Worm (Caenorhabditis elegans) whole organism, L1 larva: Measurements from ENCODE around the gene T07A5.7.

ENCODE experiments used
- C04F5.9 ChIP-seq: sonication (generic microtip); optimal IDR thresholded peaks from 2 replicates; lab custom pipeline; 2016; ENCODE audit warnings: missing genetic modification characterization, missing compliant biosample characterization
- C16A3.4 ChIP-seq: fragments of 150-350 bp; optimal IDR thresholded peaks from 2 replicates; lab custom pipeline; 2014; ENCODE audit warnings: missing biosample characterization, missing genetic modification characterization
- Y116A8C.19 ChIP-seq: sonication (generic microtip); optimal IDR thresholded peaks from 2 replicates; lab custom pipeline; 2016; ENCODE audit warnings: missing compliant biosample characterization, missing genetic modification characterization, borderline replicate concordance
- ama-1 ChIP-seq: fragments of 150-350 bp; optimal IDR thresholded peaks from 2 replicates; lab custom pipeline; 2014
- blmp-1 ChIP-seq: fragments of 150-350 bp; optimal IDR thresholded peaks from 2 replicates; lab custom pipeline; 2014; ENCODE audit warnings: missing biosample characterization, missing genetic modification characterization
- ceh-63 ChIP-seq: fragments of 200-800 bp; sonication (Bioruptor generic); optimal IDR thresholded peaks from 2 replicates; lab custom pipeline; 2018; ENCODE audit warnings: mild to moderate bottlenecking, missing genetic modification characterization, missing compliant biosample characterization
- ceh-8 ChIP-seq: fragments of 200-800 bp; sonication (Bioruptor generic); optimal IDR thresholded peaks from 2 replicates; lab custom pipeline; 2018; ENCODE audit warnings: mild to moderate bottlenecking, missing genetic modification characterization, moderate library complexity, missing compliant biosample characterization
- ceh-88 ChIP-seq: fragments of 200-800 bp; sonication (Bioruptor generic); IDR thresholded peaks from 2 replicates; pipeline ENCODE4 v1.3.6; 2022; ENCODE audit warnings: missing genetic modification characterization, missing compliant biosample characterization
- ceh-90 ChIP-seq: sonication (generic microtip); optimal IDR thresholded peaks from 2 replicates; lab custom pipeline; 2016; ENCODE audit warnings: missing genetic modification characterization, missing compliant biosample characterization
- dsc-1 ChIP-seq: sonication (generic microtip); optimal IDR thresholded peaks from 2 replicates; lab custom pipeline; 2016; ENCODE audit warnings: mild to moderate bottlenecking, missing genetic modification characterization, missing compliant biosample characterization
- efl-1 ChIP-seq, 4 experiments: fragments of 150-350 bp; optimal IDR thresholded peaks in 3 of 4; peaks in 1 of 4; 1 replicate in 1 of 4; 2 replicates in 3 of 4; lab custom pipeline; 2014; ENCODE audit warnings: missing biosample characterization in 2 of 4, missing genetic modification characterization in 2 of 4, missing genetic modification reagents in 2 of 4
- egl-27 ChIP-seq, 2 experiments: fragments of 150-350 bp in 1 of 2; sonication (generic microtip); optimal IDR thresholded peaks; 3 replicates each; lab custom pipeline; 2017 to 2018; ENCODE audit warnings: missing biosample characterization in 2 of 2, missing genetic modification characterization in 2 of 2, missing genetic modification reagents in 2 of 2
- elt-2 ChIP-seq: sonication (generic microtip); optimal IDR thresholded peaks from 2 replicates; lab custom pipeline; 2016; ENCODE audit warnings: missing genetic modification characterization, mild to moderate bottlenecking, inconsistent platforms, missing compliant biosample characterization, missing genetic modification reagents
- elt-3 ChIP-seq, 6 experiments: fragments of 150-350 bp in 1 of 6; sonication (generic microtip); optimal IDR thresholded peaks; 2 replicates each; lab custom pipeline; 2017 to 2018; ENCODE audit warnings: missing biosample characterization in 6 of 6, missing genetic modification characterization in 6 of 6, inconsistent platforms in 1 of 6
- ets-5 ChIP-seq: fragments of 200-800 bp; sonication (Bioruptor generic); IDR thresholded peaks from 2 replicates; pipeline ENCODE4 v1.3.6; 2022; ENCODE audit warnings: missing genetic modification characterization, missing compliant biosample characterization
- fkh-10 ChIP-seq: sonication (generic microtip); optimal IDR thresholded peaks from 2 replicates; lab custom pipeline; 2017; ENCODE audit warnings: missing biosample characterization, missing genetic modification reagents, missing genetic modification characterization
- grh-1 ChIP-seq: fragments of 200-800 bp; sonication (Bioruptor generic); IDR thresholded peaks from 2 replicates; pipeline ENCODE4 v1.3.6; 2022; ENCODE audit warnings: missing genetic modification reagents, missing genetic modification characterization, missing compliant biosample characterization
- hlh-17 ChIP-seq: fragments of 200-800 bp; sonication (Bioruptor generic); optimal IDR thresholded peaks from 2 replicates; lab custom pipeline; 2018; ENCODE audit warnings: missing genetic modification characterization, mild to moderate bottlenecking, missing compliant biosample characterization, moderate library complexity, borderline replicate concordance
- hpl-2 ChIP-seq: fragments of 150-350 bp; optimal IDR thresholded peaks from 2 replicates; lab custom pipeline; 2014; ENCODE audit warnings: missing biosample characterization, missing genetic modification reagents, missing genetic modification characterization
- isw-1 ChIP-seq: fragments of 200-800 bp; sonication (Bioruptor generic); IDR thresholded peaks from 2 replicates; pipeline ENCODE4 v1.3.6; 2022; ENCODE audit warnings: missing genetic modification characterization, missing compliant biosample characterization
- jun-1 ChIP-seq: fragments of 150-350 bp; optimal IDR thresholded peaks from 2 replicates; lab custom pipeline; 2014; ENCODE audit warnings: missing biosample characterization, missing genetic modification reagents, missing genetic modification characterization
- lin-13 ChIP-seq: fragments of 150-350 bp; optimal IDR thresholded peaks from 2 replicates; lab custom pipeline; 2014; ENCODE audit warnings: missing biosample characterization, missing genetic modification reagents, missing genetic modification characterization
- lin-14 ChIP-seq: fragments of 200-800 bp; sonication (Bioruptor generic); optimal IDR thresholded peaks from 2 replicates; lab custom pipeline; 2018; ENCODE audit warnings: mild to moderate bottlenecking, missing genetic modification characterization, moderate library complexity, missing compliant biosample characterization
- lin-39 ChIP-seq: fragments of 150-350 bp; optimal IDR thresholded peaks from 2 replicates; lab custom pipeline; 2014; ENCODE audit warnings: missing biosample characterization, missing genetic modification reagents, missing genetic modification characterization
- lir-3 ChIP-seq: sonication (generic microtip); optimal IDR thresholded peaks from 2 replicates; lab custom pipeline; 2016; ENCODE audit warnings: mild to moderate bottlenecking, missing genetic modification characterization, moderate library complexity, missing compliant biosample characterization; ENCODE audit not compliant: poor library complexity
- mdl-1 ChIP-seq, 2 experiments: fragments of 150-350 bp; optimal IDR thresholded peaks; 2 replicates each; lab custom pipeline; 2014 to 2017; ENCODE audit warnings: missing biosample characterization in 2 of 2, missing genetic modification characterization in 2 of 2, inconsistent platforms in 1 of 2
- mef-2 ChIP-seq: fragments of 150-350 bp; optimal IDR thresholded peaks from 2 replicates; lab custom pipeline; 2014; ENCODE audit warnings: missing biosample characterization, missing genetic modification characterization
- mep-1 ChIP-seq: fragments of 150-350 bp; optimal IDR thresholded peaks from 2 replicates; lab custom pipeline; 2014; ENCODE audit warnings: missing biosample characterization, missing genetic modification characterization
- nhr-11 ChIP-seq: fragments of 150-350 bp; optimal IDR thresholded peaks from 2 replicates; lab custom pipeline; 2014; ENCODE audit warnings: missing biosample characterization, missing genetic modification characterization
- nhr-19 ChIP-seq: fragments of 200-800 bp; sonication (Bioruptor generic); conservative IDR thresholded peaks from 2 replicates; pipeline ENCODE4 v1.3.6; 2022; ENCODE audit warnings: missing genetic modification characterization, missing compliant biosample characterization
- nhr-20 ChIP-seq: sonication (generic microtip); optimal IDR thresholded peaks from 2 replicates; lab custom pipeline; 2016; ENCODE audit warnings: mild to moderate bottlenecking, missing genetic modification characterization, missing compliant biosample characterization
- nhr-237 ChIP-seq: fragments of 150-350 bp; optimal IDR thresholded peaks from 2 replicates; lab custom pipeline; 2014; ENCODE audit warnings: missing biosample characterization, missing genetic modification characterization
- nhr-28 ChIP-seq: fragments of 150-350 bp; optimal IDR thresholded peaks from 2 replicates; lab custom pipeline; 2014; ENCODE audit warnings: missing biosample characterization, missing genetic modification characterization
- nhr-77 ChIP-seq: fragments of 150-350 bp; optimal IDR thresholded peaks from 2 replicates; lab custom pipeline; 2014; ENCODE audit warnings: missing biosample characterization, missing genetic modification characterization
- nhr-85 ChIP-seq: sonication (generic microtip); peaks from one replicate; lab custom pipeline; 2016; ENCODE audit warnings: missing genetic modification characterization, inconsistent platforms, missing compliant biosample characterization
- snpc-4 ChIP-seq: fragments of 150-350 bp; optimal IDR thresholded peaks from 2 replicates; lab custom pipeline; 2014; ENCODE audit warnings: missing biosample characterization, missing genetic modification characterization
- snu-23 ChIP-seq: sonication (generic microtip); optimal IDR thresholded peaks from 2 replicates; lab custom pipeline; 2016; ENCODE audit warnings: missing genetic modification characterization, missing compliant biosample characterization
- sox-4 ChIP-seq: sonication (generic microtip); optimal IDR thresholded peaks from 2 replicates; lab custom pipeline; 2016; ENCODE audit warnings: missing genetic modification characterization, missing compliant biosample characterization
- sup-37 ChIP-seq: fragments of 200-800 bp; sonication (Bioruptor generic); optimal IDR thresholded peaks from 2 replicates; lab custom pipeline; 2018; ENCODE audit warnings: mild to moderate bottlenecking, missing genetic modification characterization, missing compliant biosample characterization
- swsn-7 ChIP-seq: sonication (generic microtip); optimal IDR thresholded peaks from 2 replicates; lab custom pipeline; 2016; ENCODE audit warnings: missing genetic modification characterization, missing compliant biosample characterization
- tbx-2 ChIP-seq: sonication (generic microtip); optimal IDR thresholded peaks from 2 replicates; lab custom pipeline; 2016; ENCODE audit warnings: missing genetic modification characterization, missing compliant biosample characterization
- unc-130 ChIP-seq: fragments of 150-350 bp; optimal IDR thresholded peaks from 2 replicates; lab custom pipeline; 2017; ENCODE audit warnings: missing biosample characterization, missing genetic modification characterization, inconsistent platforms
- unc-30 ChIP-seq: sonication (generic microtip); optimal IDR thresholded peaks from 2 replicates; lab custom pipeline; 2017; ENCODE audit warnings: missing biosample characterization, missing genetic modification characterization
- unc-62 ChIP-seq: fragments of 150-350 bp; optimal IDR thresholded peaks from 2 replicates; lab custom pipeline; 2014; ENCODE audit warnings: missing biosample characterization, missing genetic modification reagents, missing genetic modification characterization
- vab-15 ChIP-seq: sonication (generic microtip); optimal IDR thresholded peaks from 2 replicates; lab custom pipeline; 2017; ENCODE audit warnings: missing genotype, mild to moderate bottlenecking, missing genetic modification characterization, missing compliant biosample characterization
- xbp-1 ChIP-seq: sonication (generic microtip); optimal IDR thresholded peaks from 2 replicates; lab custom pipeline; 2016; ENCODE audit warnings: missing genetic modification characterization, missing compliant biosample characterization
- zip-4 ChIP-seq: fragments of 200-800 bp; sonication (Bioruptor generic); optimal IDR thresholded peaks from 2 replicates; lab custom pipeline; 2018; ENCODE audit warnings: mild to moderate bottlenecking, missing genetic modification characterization, moderate library complexity, missing compliant biosample characterization
- ztf-4 ChIP-seq: fragments of 150-350 bp; optimal IDR thresholded peaks from 2 replicates; lab custom pipeline; 2014; ENCODE audit warnings: missing biosample characterization, missing genetic modification characterization

T07A5.7 gene

ce11 chrIII:10270778-10271307, 40.1 kb downstream of the T07A5.7 start, which contains the start of gene cnk-1 (continued):
- TF ChIP-seq Y116A8C.19 (tag; lab: Kevin White, UChicago) (no peak), unc-130 (no peak), lin-39 (tag; lab: Kevin White, UChicago) (no peak), jun-1 (peak; percentile 9), nhr-20 (tag; lab: Kevin White, UChicago) (peak; percentile 77), nhr-28 (tag; lab: Kevin White, UChicago) (no peak), blmp-1 (tag; lab: Kevin White, UChicago) (no peak), snpc-4 (no peak), C04F5.9 (tag; lab: Kevin White, UChicago) (peak; percentile 76), lir-3 (tag; lab: Kevin White, UChicago) (peak; percentile 93), ama-1 (no peak), elt-2 (tag; lab: Kevin White, UChicago) (peak; percentile 40), sox-4 (tag; lab: Kevin White, UChicago) (peak; percentile 88), hpl-2 (no peak), zip-4 (GFP tag; lab: Kevin White, UChicago) (peak; percentile 32), swsn-7 (peak; percentile 83), ceh-8 (GFP tag; lab: Kevin White, UChicago) (peak; percentile 57), grh-1 (GFP tag; lab: Robert Waterston, UW) (peak; percentile 96), mep-1 (tag; lab: Kevin White, UChicago) (peak; percentile 43), mdl-1 (tag; optimal IDR thresholded peaks at IDR 0.05; lab: Kevin White, UChicago) (no peak), efl-1 (optimal IDR thresholded peaks at IDR 0.05; lab: Kevin White, UChicago) (peak; percentile 78 to 81), efl-1 (GFP tag; optimal IDR thresholded peaks at IDR 0.05 in 1 of 2; lab: Kevin White, UChicago) (peak; percentile 67 to 97), vab-15 (tag; lab: Kevin White, UChicago) (peak; percentile 72), nhr-19 (peak; percentile 98), snu-23 (GFP tag; lab: Kevin White, UChicago) (peak; percentile 88), lin-14 (GFP tag; lab: Kevin White, UChicago) (peak; percentile 88), ets-5 (GFP tag; lab: Robert Waterston, UW) (peak; percentile 57; the same call in 1 of the 2 replicates), unc-62 (GFP tag; lab: Kevin White, UChicago) (no peak), ceh-88 (GFP tag; lab: Robert Waterston, UW) (peak; percentile 95), unc-30 (tag; lab: Kevin White, UChicago) (no peak), nhr-237 (tag; lab: Kevin White, UChicago) (no peak), ceh-90 (tag; lab: Kevin White, UChicago) (peak; percentile 85), isw-1 (GFP tag; lab: Robert Waterston, UW) (peak; percentile 98), sup-37 (GFP tag; lab: Kevin White, UChicago) (peak; percentile 48), fkh-10 (no peak), nhr-77 (tag; lab: Kevin White, UChicago) (peak; percentile 50), elt-3 (tag; optimal IDR thresholded peaks at IDR 0.05; lab: Kevin White, UChicago) (no peak), ztf-4 (tag; lab: Kevin White, UChicago) (no peak), mef-2 (tag; lab: Kevin White, UChicago) (no peak), egl-27 (tag; optimal IDR thresholded peaks at IDR 0.05; lab: Kevin White, UChicago) (no peak), dsc-1 (tag; lab: Kevin White, UChicago) (peak; percentile 87), C16A3.4 (no peak), lin-13 (peak; percentile 34), nhr-85 (tag; lab: Kevin White, UChicago) (peak; percentile 90), ceh-63 (GFP tag; lab: Kevin White, UChicago) (peak; percentile 86), nhr-11 (tag; lab: Kevin White, UChicago) (no peak), xbp-1 (peak; percentile 80), tbx-2 (tag; lab: Kevin White, UChicago) (peak; percentile 94), hlh-17 (GFP tag; lab: Kevin White, UChicago) (no peak)
